Worm (Caenorhabditis elegans) whole organism, young adult: ENCODE results near the gene C26B9.1.

ENCODE experiments used
- C06A6.2 ChIP-seq: fragments of 200-800 bp; sonication (Bioruptor generic); conservative IDR thresholded peaks from 2 replicates; pipeline ENCODE4 v1.3.6; 2022; ENCODE audit warnings: missing genetic modification characterization, missing compliant biosample characterization
- F10E7.11 ChIP-seq: sonication (generic microtip); optimal IDR thresholded peaks from 2 replicates; lab custom pipeline; 2017; ENCODE audit warnings: mild to moderate bottlenecking, missing genetic modification characterization, moderate library complexity, missing compliant biosample characterization
- F37B4.10 ChIP-seq: fragments of 200-800 bp; sonication (Bioruptor generic); IDR thresholded peaks from 2 replicates; pipeline ENCODE4 v1.3.6; 2022; ENCODE audit warnings: missing genetic modification characterization, missing compliant biosample characterization
- F39B2.1 ChIP-seq: fragments of 200-800 bp; sonication (Bioruptor generic); IDR thresholded peaks from 2 replicates; pipeline ENCODE4 v1.3.6; 2022; ENCODE audit warnings: missing genetic modification reagents, missing genetic modification characterization, missing compliant biosample characterization
- F49E8.2 ChIP-seq: sonication (generic microtip); optimal IDR thresholded peaks from 3 replicates; lab custom pipeline; 2017; ENCODE audit warnings: missing genetic modification characterization, mild to moderate bottlenecking, missing compliant biosample characterization, antibody characterized with exemption, moderate library complexity; ENCODE audit not compliant: insufficient read depth
- K12H6.12 ChIP-seq: fragments of 200-800 bp; sonication (Bioruptor generic); optimal IDR thresholded peaks from 2 replicates; lab custom pipeline; 2018; ENCODE audit warnings: mild to moderate bottlenecking, missing genetic modification characterization, missing compliant biosample characterization
- Y67H2A.10 ChIP-seq: fragments of 200-800 bp; sonication (Bioruptor generic); conservative IDR thresholded peaks from 2 replicates; pipeline ENCODE4 v1.3.6; 2022; ENCODE audit warnings: missing genetic modification reagents, missing genetic modification characterization, missing compliant biosample characterization
- Y95B8A.8 ChIP-seq: fragments of 200-800 bp; sonication (Bioruptor generic); IDR thresholded peaks from 2 replicates; pipeline ENCODE4 v1.3.6; 2022; ENCODE audit warnings: missing genetic modification reagents, missing genetic modification characterization, missing compliant biosample characterization
- atf-7 ChIP-seq: sonication (generic microtip); optimal IDR thresholded peaks from 2 replicates; lab custom pipeline; 2017; ENCODE audit warnings: mild to moderate bottlenecking, missing genetic modification characterization, missing compliant biosample characterization
- attf-3 ChIP-seq: fragments of 200-800 bp; sonication (Bioruptor generic); conservative IDR thresholded peaks from 2 replicates; pipeline ENCODE4 v1.3.6; 2022; ENCODE audit warnings: missing genetic modification reagents, missing genetic modification characterization, missing compliant biosample characterization
- attf-5 ChIP-seq: fragments of 200-800 bp; sonication (Bioruptor generic); optimal IDR thresholded peaks from 2 replicates; lab custom pipeline; 2018; ENCODE audit warnings: mild to moderate bottlenecking, missing genetic modification characterization, missing compliant biosample characterization
- ccch-3 ChIP-seq: fragments of 200-800 bp; sonication (Bioruptor generic); optimal IDR thresholded peaks from 2 replicates; lab custom pipeline; 2018; ENCODE audit warnings: mild to moderate bottlenecking, missing genetic modification characterization, missing compliant biosample characterization
- cebp-2 ChIP-seq: fragments of 200-800 bp; sonication (Bioruptor generic); IDR thresholded peaks from 2 replicates; pipeline ENCODE4 v1.3.6; 2022; ENCODE audit warnings: missing genetic modification characterization, missing compliant biosample characterization
- chd-7 ChIP-seq: sonication (generic microtip); optimal IDR thresholded peaks from 2 replicates; lab custom pipeline; 2016; ENCODE audit warnings: mild to moderate bottlenecking, missing genetic modification characterization, moderate library complexity, missing compliant biosample characterization
- dpff-1 ChIP-seq: sonication (generic microtip); optimal IDR thresholded peaks from 2 replicates; lab custom pipeline; 2017; ENCODE audit warnings: mild to moderate bottlenecking, missing genetic modification characterization, missing compliant biosample characterization
- dpl-1 ChIP-seq: fragments of 150-350 bp; optimal IDR thresholded peaks from 2 replicates; lab custom pipeline; 2014; ENCODE audit warnings: missing biosample characterization, missing genetic modification reagents, missing genetic modification characterization
- efl-1 ChIP-seq: fragments of 150-350 bp; optimal IDR thresholded peaks from 2 replicates; lab custom pipeline; 2014; ENCODE audit warnings: missing biosample characterization, missing genetic modification reagents, missing genetic modification characterization
- egl-44 ChIP-seq: fragments of 200-800 bp; sonication (Bioruptor generic); IDR thresholded peaks from 2 replicates; pipeline ENCODE4 v1.3.6; 2022; ENCODE audit warnings: missing genetic modification reagents, missing genetic modification characterization, missing compliant biosample characterization
- ets-4 ChIP-seq: fragments of 200-800 bp; sonication (Bioruptor generic); optimal IDR thresholded peaks from 2 replicates; lab custom pipeline; 2018; ENCODE audit warnings: mild to moderate bottlenecking, missing genetic modification characterization, missing compliant biosample characterization
- fkh-3 ChIP-seq: sonication (generic microtip); optimal IDR thresholded peaks from 2 replicates; lab custom pipeline; 2016; ENCODE audit warnings: mild to moderate bottlenecking, missing genetic modification characterization, missing compliant biosample characterization
- gei-17 ChIP-seq: fragments of 200-800 bp; sonication (Bioruptor generic); optimal IDR thresholded peaks from 2 replicates; lab custom pipeline; 2018; ENCODE audit warnings: mild to moderate bottlenecking, missing genetic modification characterization, missing compliant biosample characterization
- hmg-1.2 ChIP-seq: fragments of 200-800 bp; sonication (Bioruptor generic); IDR thresholded peaks from 2 replicates; pipeline ENCODE4 v1.3.6; 2022; ENCODE audit warnings: missing genetic modification reagents, missing genetic modification characterization, missing compliant biosample characterization
- hsf-1 ChIP-seq: fragments of 200-800 bp; sonication (Bioruptor generic); IDR thresholded peaks from 2 replicates; pipeline ENCODE4 v1.3.6; 2022; ENCODE audit warnings: missing genetic modification reagents, missing genetic modification characterization, missing compliant biosample characterization
- lin-26 ChIP-seq: fragments of 200-800 bp; sonication (Bioruptor generic); IDR thresholded peaks from 2 replicates; pipeline ENCODE4 v1.3.6; 2022; ENCODE audit warnings: missing genetic modification reagents, missing genetic modification characterization, missing compliant biosample characterization
- lin-35 ChIP-seq, 3 experiments: fragments of 150-350 bp in 2 of 3; sonication (generic microtip) in 1 of 3; optimal IDR thresholded peaks; 2 replicates each; lab custom pipeline; 2014 to 2018; ENCODE audit warnings: missing biosample characterization in 3 of 3, missing genetic modification characterization in 3 of 3, missing genetic modification reagents in 3 of 3
- lin-54 ChIP-seq: fragments of 200-800 bp; sonication (Bioruptor generic); optimal IDR thresholded peaks from 2 replicates; lab custom pipeline; 2018; ENCODE audit warnings: mild to moderate bottlenecking, missing genetic modification characterization, missing compliant biosample characterization
- madf-10 ChIP-seq: sonication (generic microtip); optimal IDR thresholded peaks from 2 replicates; lab custom pipeline; 2016; ENCODE audit warnings: mild to moderate bottlenecking, missing genetic modification characterization, missing compliant biosample characterization
- madf-3 ChIP-seq: fragments of 200-800 bp; sonication (Bioruptor generic); IDR thresholded peaks from 2 replicates; pipeline ENCODE4 v1.3.6; 2022; ENCODE audit warnings: missing genetic modification reagents, missing genetic modification characterization, missing compliant biosample characterization
- mxl-1 ChIP-seq: sonication (generic microtip); optimal IDR thresholded peaks from 2 replicates; lab custom pipeline; 2016; ENCODE audit warnings: missing genetic modification characterization, missing compliant biosample characterization
- nfya-1 ChIP-seq: sonication (generic microtip); optimal IDR thresholded peaks from 2 replicates; lab custom pipeline; 2017; ENCODE audit warnings: antibody characterized with exemption, missing compliant biosample characterization, missing genetic modification characterization, borderline replicate concordance; ENCODE audit not compliant: insufficient read depth
- nhr-179 ChIP-seq: sonication (generic microtip); optimal IDR thresholded peaks from 2 replicates; lab custom pipeline; 2016; ENCODE audit warnings: mild to moderate bottlenecking, missing genetic modification characterization, missing compliant biosample characterization
- pbrm-1 ChIP-seq: fragments of 200-800 bp; sonication (Bioruptor generic); IDR thresholded peaks from 2 replicates; pipeline ENCODE4 v1.3.6; 2022; ENCODE audit warnings: missing genetic modification reagents, missing genetic modification characterization, missing compliant biosample characterization
- rec-8 ChIP-seq, 2 experiments: sonication (generic microtip); optimal IDR thresholded peaks; 2 replicates each; lab custom pipeline; 2016; ENCODE audit warnings: mild to moderate bottlenecking in 2 of 2, missing genetic modification characterization in 2 of 2, missing genetic modification reagents in 2 of 2, missing genotype in 2 of 2, missing biosample characterization in 1 of 2, missing compliant biosample characterization in 1 of 2, moderate library complexity in 1 of 2
- rpc-1 ChIP-seq, 2 experiments: fragments of 150-350 bp in 1 of 2; sonication (generic microtip) in 1 of 2; optimal IDR thresholded peaks; 2 replicates each; lab custom pipeline; 2014 to 2018; ENCODE audit warnings: missing biosample characterization in 1 of 2, missing genetic modification characterization in 1 of 2, missing genetic modification reagents in 1 of 2, missing genotype in 1 of 2
- sdz-38 ChIP-seq: sonication (generic microtip); optimal IDR thresholded peaks from 2 replicates; lab custom pipeline; 2016; ENCODE audit warnings: missing genotype, missing genetic modification characterization, missing compliant biosample characterization
- snpc-1.1 ChIP-seq: sonication (generic microtip); optimal IDR thresholded peaks from 2 replicates; lab custom pipeline; 2017; ENCODE audit warnings: missing genetic modification characterization, mild to moderate bottlenecking, missing compliant biosample characterization, antibody characterized with exemption, moderate library complexity, missing genotype, missing genetic modification reagents; ENCODE audit not compliant: insufficient read depth
- snpc-4 ChIP-seq, 5 experiments: fragments of 150-350 bp in 1 of 5; sonication (generic microtip) in 4 of 5; optimal IDR thresholded peaks; 2 replicates each; lab custom pipeline; 2014 to 2018; ENCODE audit warnings: missing genetic modification characterization in 5 of 5, missing biosample characterization in 3 of 5, antibody characterized with exemption in 2 of 5, mild to moderate bottlenecking in 2 of 5, missing compliant biosample characterization in 2 of 5, missing genotype in 2 of 5, moderate library complexity in 2 of 5, missing genetic modification reagents in 1 of 5
- tbp1 ChIP-seq: fragments of 200-800 bp; sonication (Bioruptor generic); optimal IDR thresholded peaks from 2 replicates; lab custom pipeline; 2018; ENCODE audit warnings: mild to moderate bottlenecking, missing genetic modification characterization, missing compliant biosample characterization
- tbx-9 ChIP-seq: sonication (generic microtip); optimal IDR thresholded peaks from 2 replicates; lab custom pipeline; 2016; ENCODE audit warnings: borderline replicate concordance, missing genetic modification characterization, inconsistent platforms, missing compliant biosample characterization
- unc-62 ChIP-seq: fragments of 150-350 bp; optimal IDR thresholded peaks from 2 replicates; lab custom pipeline; 2014; ENCODE audit warnings: missing biosample characterization, missing genetic modification reagents, missing genetic modification characterization
- xnd-1 ChIP-seq: sonication (generic microtip); optimal IDR thresholded peaks from 2 replicates; lab custom pipeline; 2016; ENCODE audit warnings: missing genotype, missing genetic modification reagents, missing genetic modification characterization, missing compliant biosample characterization
- zfh-2 ChIP-seq: fragments of 200-800 bp; sonication (Bioruptor generic); conservative IDR thresholded peaks from 2 replicates; pipeline ENCODE4 v1.3.6; 2022; ENCODE audit warnings: missing genetic modification reagents, missing genetic modification characterization, missing compliant biosample characterization
- zim-3 ChIP-seq: sonication (generic microtip); optimal IDR thresholded peaks from 2 replicates; lab custom pipeline; 2017; ENCODE audit warnings: mild to moderate bottlenecking, missing genetic modification characterization, moderate library complexity, missing compliant biosample characterization
- ztf-25 ChIP-seq: fragments of 200-800 bp; sonication (Bioruptor generic); IDR thresholded peaks from 2 replicates; pipeline ENCODE4 v1.3.6; 2022; ENCODE audit warnings: missing genetic modification reagents, missing genetic modification characterization, missing compliant biosample characterization

Gene C26B9.1

ce11 chrX:5319214-5319838 is 25.1 kb upstream of the C26B9.1 start (continued):
- TF ChIP-seq tbx-9 (tag; lab: Kevin White, UChicago) (no peak), fkh-3 (tag; lab: Kevin White, UChicago) (no peak), F10E7.11 (tag; lab: Kevin White, UChicago) (peak; percentile 34), C06A6.2 (GFP tag; lab: Robert Waterston, UW) (no peak), tbp1 (GFP tag; lab: Kevin White, UChicago) (peak; percentile 98), xnd-1 (tag; lab: Kevin White, UChicago) (no peak), efl-1 (GFP tag; lab: Kevin White, UChicago) (no peak), madf-3 (0 out of 2 replicates have a peak, but pooled peaks have one; percentile 22), ztf-25 (GFP tag; lab: Robert Waterston, UW) (peak; percentile 89; the same call in 1 of the 2 replicates), lin-26 (GFP tag; lab: Robert Waterston, UW) (peak; percentile 85), rpc-1 (optimal IDR thresholded peaks at IDR 0.05; lab: Kevin White, UChicago) (peak; percentile 96), rpc-1 (tag; optimal IDR thresholded peaks at IDR 0.05; lab: Kevin White, UChicago) (peak; percentile 87), dpl-1 (peak; percentile 4), nfya-1 (no peak), F49E8.2 (tag; lab: Kevin White, UChicago) (no peak), snpc-4 (GFP tag; optimal IDR thresholded peaks at IDR 0.05; lab: Kevin White, UChicago) (peak; percentile 80), snpc-4 (tag; optimal IDR thresholded peaks at IDR 0.05; lab: Kevin White, UChicago) (peak in 3 of 4 experiments; percentile 11 to 85 (median 77)), Y67H2A.10 (GFP tag; lab: Robert Waterston, UW) (no peak), mxl-1 (peak; percentile 62), unc-62 (GFP tag; lab: Kevin White, UChicago) (no peak), attf-5 (peak; percentile 17), F39B2.1 (no peak), madf-10 (peak; percentile 56), lin-54 (GFP tag; lab: Kevin White, UChicago) (no peak), rec-8 (tag; optimal IDR thresholded peaks at IDR 0.05; lab: Kevin White, UChicago) (peak; percentile 42 to 63), atf-7 (peak; percentile 56), dpff-1 (tag; lab: Kevin White, UChicago) (no peak), Y95B8A.8 (GFP tag; lab: Robert Waterston, UW) (no peak), pbrm-1 (GFP tag; lab: Robert Waterston, UW) (0 out of 2 replicates have a peak, but pooled peaks have one; percentile 49), hsf-1 (no peak), zfh-2 (GFP tag; lab: Robert Waterston, UW) (no peak), egl-44 (GFP tag; lab: Robert Waterston, UW) (peak; percentile 64; the same call in 1 of the 2 replicates)

ce11 chrX:5321563-5321962 is 22.8 kb upstream of the C26B9.1 start:
- no peak for TF ChIP-seq sdz-38 (tag; lab: Kevin White, UChicago)
- no peak for TF ChIP-seq F37B4.10 (GFP tag; lab: Robert Waterston, UW)
- no peak for TF ChIP-seq attf-3 (GFP tag; lab: Robert Waterston, UW)
- no peak for TF ChIP-seq K12H6.12 (tag; lab: Kevin White, UChicago)
- TF ChIP-seq ccch-3: no peak
- TF ChIP-seq lin-35 (GFP tag; optimal IDR thresholded peaks at IDR 0.05; lab: Kevin White, UChicago): no peak
- no peak for TF ChIP-seq attf-5
- TF ChIP-seq zim-3 (tag; lab: Kevin White, UChicago): no peak
- TF ChIP-seq nhr-179: no peak
- TF ChIP-seq hmg-1.2 (GFP tag; lab: Robert Waterston, UW): no peak
- no peak for TF ChIP-seq chd-7 (tag; lab: Kevin White, UChicago)
- TF ChIP-seq snpc-1.1 (tag; lab: Kevin White, UChicago): no peak
- no peak for TF ChIP-seq gei-17 (GFP tag; lab: Kevin White, UChicago)
- TF ChIP-seq ets-4 (GFP tag; lab: Kevin White, UChicago): no peak
- TF ChIP-seq Y67H2A.10 (GFP tag; lab: Robert Waterston, UW): no peak
- TF ChIP-seq cebp-2: no peak
- TF ChIP-seq, all 124 proteins: peak for 0
